Worm (Caenorhabditis elegans) whole organism, L1 larva: Measurements from ENCODE around the gene K08H10.10.

Source experiments
- dsc-1 ChIP-seq: sonication (generic microtip); optimal IDR thresholded peaks from 2 replicates; lab custom pipeline; 2016; ENCODE audit warnings: mild to moderate bottlenecking, missing genetic modification characterization, missing compliant biosample characterization
- hpl-2 ChIP-seq: fragments of 150-350 bp; optimal IDR thresholded peaks from 2 replicates; lab custom pipeline; 2014; ENCODE audit warnings: missing biosample characterization, missing genetic modification reagents, missing genetic modification characterization
- nhr-77 ChIP-seq: fragments of 150-350 bp; optimal IDR thresholded peaks from 2 replicates; lab custom pipeline; 2014; ENCODE audit warnings: missing biosample characterization, missing genetic modification characterization

ce11 chrV:9982568-9982967, 18.3 kb upstream of the K08H10.10 start, which contains the start of gene C27H6.9:
- TF ChIP-seq nhr-77 (tag; lab: Kevin White, UChicago) = no peak
- TF ChIP-seq hpl-2 = no peak
- TF ChIP-seq dsc-1 = no peak
